Fruit fly (Drosophila melanogaster) whole organism, embryonic: ENCODE measurements around the gene gammaTub37C.

Source experiments
- Ada2b ChIP-seq: fragments of 200-800 bp; sonication (Bioruptor generic); IDR thresholded peaks from 2 replicates; pipeline ENCODE4 v1.3.6; 2022; ENCODE audit warnings: missing biosample characterization, missing genetic modification characterization
- Asciz ChIP-seq: fragments of 200-800 bp; sonication (Bioruptor generic); optimal IDR thresholded peaks from 2 replicates; lab custom pipeline; 2017; ENCODE audit warnings: missing biosample characterization, mild to moderate bottlenecking, missing genetic modification characterization, missing genetic modification reagents
- B-H1 ChIP-seq: fragments of 200-800 bp; sonication (Bioruptor generic); IDR thresholded peaks from 3 replicates; pipeline ENCODE4 v1.3.6; 2022; ENCODE audit warnings: missing biosample characterization, missing genetic modification characterization
- CG10147 ChIP-seq: fragments of 200-800 bp; sonication (Bioruptor generic); optimal IDR thresholded peaks from 2 replicates; lab custom pipeline; 2019; ENCODE audit warnings: missing biosample characterization, mild to moderate bottlenecking, missing genetic modification characterization, moderate library complexity
- CG10654 ChIP-seq: fragments of 200-800 bp; sonication (Bioruptor generic); optimal IDR thresholded peaks from 2 replicates; lab custom pipeline; 2016; ENCODE audit warnings: missing biosample characterization, missing genetic modification characterization
- CG11723 ChIP-seq: fragments of 200-800 bp; sonication (Bioruptor generic); optimal IDR thresholded peaks from 2 replicates; lab custom pipeline; 2017; ENCODE audit warnings: missing biosample characterization, mild to moderate bottlenecking, missing genetic modification characterization
- CG12769 ChIP-seq: fragments of 200-800 bp; sonication (Bioruptor generic); optimal IDR thresholded peaks from 2 replicates; lab custom pipeline; 2019; ENCODE audit warnings: missing biosample characterization, mild to moderate bottlenecking, missing genetic modification characterization, moderate library complexity
- CG16779 ChIP-seq: fragments of 200-800 bp; sonication (Bioruptor generic); IDR thresholded peaks from 2 replicates; pipeline ENCODE4 v1.3.6; 2022; ENCODE audit warnings: missing biosample characterization, missing genetic modification characterization
- CG16815 ChIP-seq: fragments of 200-800 bp; sonication (Bioruptor generic); optimal IDR thresholded peaks from 3 replicates; lab custom pipeline; 2017; ENCODE audit warnings: missing biosample characterization, mild to moderate bottlenecking, missing genetic modification characterization
- CG17186 ChIP-seq: fragments of 200-800 bp; sonication (Bioruptor generic); optimal IDR thresholded peaks from 3 replicates; lab custom pipeline; 2017; ENCODE audit warnings: missing biosample characterization, missing genetic modification reagents, missing genetic modification characterization
- CG17385 ChIP-seq: fragments of 200-800 bp; sonication (Bioruptor generic); optimal IDR thresholded peaks from 3 replicates; lab custom pipeline; 2018; ENCODE audit warnings: missing biosample characterization, mild to moderate bottlenecking, missing genetic modification characterization
- CG18599 ChIP-seq: fragments of 200-800 bp; sonication (Bioruptor generic); optimal IDR thresholded peaks from 3 replicates; lab custom pipeline; 2017; ENCODE audit warnings: missing biosample characterization, missing genetic modification characterization, mild to moderate bottlenecking, moderate library complexity, missing genetic modification reagents
- CG4707 ChIP-seq: fragments of 200-800 bp; sonication (Bioruptor generic); optimal IDR thresholded peaks from 2 replicates; lab custom pipeline; 2018; ENCODE audit warnings: missing biosample characterization, mild to moderate bottlenecking, missing genetic modification characterization, moderate library complexity
- CG4854 ChIP-seq: fragments of 200-800 bp; sonication (Bioruptor generic); optimal IDR thresholded peaks from 2 replicates; lab custom pipeline; 2016; ENCODE audit warnings: missing biosample characterization, missing genetic modification characterization, inconsistent platforms
- CG6765 ChIP-seq: fragments of 200-800 bp; sonication (Bioruptor generic); optimal IDR thresholded peaks from 3 replicates; lab custom pipeline; 2017; ENCODE audit warnings: missing biosample characterization, mild to moderate bottlenecking, missing genetic modification characterization
- CG7987 ChIP-seq: fragments of 200-800 bp; sonication (Bioruptor generic); optimal IDR thresholded peaks from 2 replicates; lab custom pipeline; 2018; ENCODE audit warnings: missing biosample characterization, mild to moderate bottlenecking, missing genetic modification characterization, moderate library complexity
- CG8089 ChIP-seq: fragments of 200-800 bp; sonication (Bioruptor generic); optimal IDR thresholded peaks from 3 replicates; lab custom pipeline; 2016; ENCODE audit warnings: missing biosample characterization, missing genetic modification characterization
- CG9215 ChIP-seq: fragments of 200-800 bp; sonication (Bioruptor generic); IDR thresholded peaks from 2 replicates; pipeline ENCODE4 v1.3.6; 2022; ENCODE audit warnings: missing biosample characterization, missing genetic modification characterization
- Dek ChIP-seq: fragments of 200-800 bp; sonication (Bioruptor generic); optimal IDR thresholded peaks from 3 replicates; lab custom pipeline; 2019; ENCODE audit warnings: missing biosample characterization, mild to moderate bottlenecking, missing genetic modification characterization, moderate library complexity
- Ets65A ChIP-seq: fragments of 200-800 bp; sonication (Bioruptor generic); peaks from one replicate; lab custom pipeline; 2016; ENCODE audit warnings: missing biosample characterization, missing genetic modification characterization
- Fer3 ChIP-seq: fragments of 200-800 bp; sonication (Bioruptor generic); optimal IDR thresholded peaks from 2 replicates; lab custom pipeline; 2018; ENCODE audit warnings: missing biosample characterization, mild to moderate bottlenecking, missing genetic modification characterization, moderate library complexity
- Lpt ChIP-seq: fragments of >200 bp; optimal IDR thresholded peaks from 2 replicates; lab custom pipeline; 2018; ENCODE audit warnings: missing biosample characterization, missing genetic modification characterization
- MTF-1 ChIP-seq: fragments of 200-800 bp; sonication (Bioruptor generic); optimal IDR thresholded peaks from 2 replicates; lab custom pipeline; 2018; ENCODE audit warnings: missing biosample characterization, mild to moderate bottlenecking, missing genetic modification characterization, borderline replicate concordance
- Mes4 ChIP-seq: fragments of 200-800 bp; sonication (Bioruptor generic); optimal IDR thresholded peaks from 2 replicates; lab custom pipeline; 2016; ENCODE audit warnings: missing biosample characterization, missing genetic modification characterization
- NC2β ChIP-seq: fragments of 200-800 bp; sonication (Bioruptor generic); optimal IDR thresholded peaks from 2 replicates; lab custom pipeline; 2016; ENCODE audit warnings: missing biosample characterization, missing genetic modification characterization
- Nf-YB ChIP-seq: fragments of 200-800 bp; sonication (Bioruptor generic); optimal IDR thresholded peaks from 3 replicates; lab custom pipeline; 2019; ENCODE audit warnings: missing biosample characterization, mild to moderate bottlenecking, missing genetic modification characterization, moderate library complexity
- Rfx ChIP-seq: fragments of 200-800 bp; sonication (Bioruptor generic); IDR thresholded peaks from 2 replicates; pipeline ENCODE4 v1.3.6; 2022; ENCODE audit warnings: missing biosample characterization, missing genetic modification characterization
- TFAM ChIP-seq: fragments of 200-800 bp; sonication (Bioruptor generic); optimal IDR thresholded peaks from 2 replicates; lab custom pipeline; 2017; ENCODE audit warnings: missing biosample characterization, missing genetic modification characterization, inconsistent platforms
- Tbp ChIP-seq: fragments of >200 bp; optimal IDR thresholded peaks from 2 replicates; lab custom pipeline; 2018; ENCODE audit warnings: missing biosample characterization, missing genetic modification characterization
- amos ChIP-seq: fragments of 200-800 bp; sonication (Bioruptor generic); IDR thresholded peaks from 2 replicates; pipeline ENCODE4 v1.3.6; 2022; ENCODE audit warnings: missing biosample characterization, missing genetic modification characterization; ENCODE audit not compliant: partially characterized antibody
- bigmax ChIP-seq: fragments of 200-800 bp; sonication (Bioruptor generic); optimal IDR thresholded peaks from 2 replicates; lab custom pipeline; 2018; ENCODE audit warnings: missing biosample characterization, mild to moderate bottlenecking, missing genetic modification characterization
- cas ChIP-seq: fragments of 200-800 bp; sonication (Bioruptor generic); IDR thresholded peaks from 2 replicates; pipeline ENCODE4 v1.3.6; 2022; ENCODE audit warnings: missing biosample characterization, missing genetic modification characterization
- corto ChIP-seq: fragments of 200-800 bp; sonication (Bioruptor generic); optimal IDR thresholded peaks from 2 replicates; lab custom pipeline; 2016; ENCODE audit warnings: missing biosample characterization, mild to moderate bottlenecking, missing genetic modification characterization, moderate library complexity
- cwo ChIP-seq: fragments of 200-800 bp; sonication (Bioruptor generic); optimal IDR thresholded peaks from 3 replicates; lab custom pipeline; 2017; ENCODE audit warnings: missing biosample characterization, missing genetic modification characterization, mild to moderate bottlenecking, moderate library complexity, missing genetic modification reagents
- dati ChIP-seq: fragments of 200-800 bp; sonication (Bioruptor generic); IDR thresholded peaks from 2 replicates; pipeline ENCODE4 v1.3.6; 2022; ENCODE audit warnings: missing biosample characterization, missing genetic modification characterization
- exex ChIP-seq: fragments of 200-800 bp; sonication (Bioruptor generic); optimal IDR thresholded peaks from 4 replicates; lab custom pipeline; 2018; ENCODE audit warnings: missing biosample characterization, mild to moderate bottlenecking, missing genetic modification characterization, moderate library complexity
- fd102C ChIP-seq: fragments of 200-800 bp; sonication (Bioruptor generic); optimal IDR thresholded peaks from 2 replicates; lab custom pipeline; 2018; ENCODE audit warnings: missing biosample characterization, mild to moderate bottlenecking, missing genetic modification characterization, moderate library complexity
- fd96Cb ChIP-seq: fragments of 200-800 bp; sonication (Bioruptor generic); optimal IDR thresholded peaks from 2 replicates; lab custom pipeline; 2018; ENCODE audit warnings: missing biosample characterization, mild to moderate bottlenecking, missing genetic modification characterization, moderate library complexity
- gt ChIP-seq: fragments of 200-800 bp; sonication (Bioruptor generic); IDR thresholded peaks from 2 replicates; pipeline ENCODE4 v1.3.6; 2022; ENCODE audit warnings: missing biosample characterization, missing genetic modification characterization
- pho ChIP-seq: fragments of 200-800 bp; sonication (Bioruptor generic); optimal IDR thresholded peaks from 2 replicates; lab custom pipeline; 2016; ENCODE audit warnings: missing biosample characterization, missing genetic modification characterization
- pita ChIP-seq: fragments of 200-800 bp; sonication (Bioruptor generic); optimal IDR thresholded peaks from 2 replicates; lab custom pipeline; 2017; ENCODE audit warnings: missing biosample characterization, mild to moderate bottlenecking, missing genetic modification characterization
- pnt ChIP-seq: fragments of 200-800 bp; sonication (Bioruptor generic); optimal IDR thresholded peaks from 3 replicates; lab custom pipeline; 2016; ENCODE audit warnings: missing biosample characterization, missing genetic modification characterization
- psq ChIP-seq: fragments of 200-800 bp; sonication (Bioruptor generic); optimal IDR thresholded peaks from 2 replicates; lab custom pipeline; 2017; ENCODE audit warnings: missing biosample characterization, missing genetic modification characterization
- repo ChIP-seq: fragments of 200-800 bp; sonication (Bioruptor generic); optimal IDR thresholded peaks from 2 replicates; lab custom pipeline; 2016; ENCODE audit warnings: missing biosample characterization, missing genetic modification characterization
- sens ChIP-seq: fragments of 200-800 bp; sonication (Bioruptor generic); peaks from one replicate; lab custom pipeline; 2016; ENCODE audit warnings: missing biosample characterization, missing genetic modification characterization
- seq ChIP-seq: fragments of 200-800 bp; sonication (Bioruptor generic); IDR thresholded peaks from 2 replicates; pipeline ENCODE4 v1.3.6; 2022; ENCODE audit warnings: missing biosample characterization, missing genetic modification characterization
- sr ChIP-seq: fragments of 200-800 bp; sonication (Bioruptor generic); IDR thresholded peaks from 3 replicates; pipeline ENCODE4 v1.3.6; 2022; ENCODE audit warnings: missing biosample characterization, missing genetic modification characterization
- tna ChIP-seq: fragments of 200-800 bp; sonication (Bioruptor generic); IDR thresholded peaks from 2 replicates; pipeline ENCODE4 v1.3.6; 2022; ENCODE audit warnings: missing biosample characterization, missing genetic modification characterization; ENCODE audit not compliant: partially characterized antibody
- trem ChIP-seq: fragments of 200-800 bp; optimal IDR thresholded peaks from 3 replicates; lab custom pipeline; 2019; ENCODE audit warnings: missing biosample characterization, mild to moderate bottlenecking, missing genetic modification characterization, moderate library complexity
- trh ChIP-seq: fragments of 200-800 bp; sonication (Bioruptor generic); optimal IDR thresholded peaks from 2 replicates; lab custom pipeline; 2016; ENCODE audit warnings: missing biosample characterization, missing genetic modification characterization

Gene gammaTub37C

dm6 chr2L:19134814-19135523 is 50.6 kb downstream of the gammaTub37C start, which contains the start of gene Polr1D (continued):
- TF ChIP-seq dati (no peak), Asciz (GFP tag; lab: Kevin White, UChicago) (no peak), CG12769 (tag; lab: Kevin White, UChicago) (no peak), CG17186 (no peak), CG17385 (GFP tag; lab: Kevin White, UChicago) (no peak), CG16779 (GFP tag; lab: Robert Waterston, UW) (no peak), pnt (GFP tag; lab: Kevin White, UChicago) (no peak), CG16815 (GFP tag; lab: Kevin White, UChicago) (no peak), tna (GFP tag; lab: Robert Waterston, UW) (0 out of 2 replicates have a peak, but pooled peaks have one; percentile 16), Dek (tag; lab: Kevin White, UChicago) (no peak), trh (GFP tag; lab: Kevin White, UChicago) (no peak), pho (no peak), TFAM (no peak), pita (no peak), CG8089 (no peak), NC2β (no peak), fd96Cb (tag; lab: Kevin White, UChicago) (no peak), CG4707 (GFP tag; lab: Kevin White, UChicago) (no peak), Tbp (GFP tag; lab: Kevin White, UChicago) (no peak), fd102C (GFP tag; lab: Kevin White, UChicago) (no peak), sr (GFP tag; lab: Robert Waterston, UW) (peak; percentile 95), CG10654 (GFP tag; lab: Kevin White, UChicago) (no peak), Lpt (GFP tag; lab: Kevin White, UChicago) (peak; percentile 71), Rfx (GFP tag; lab: Robert Waterston, UW) (peak; percentile 74), CG10147 (GFP tag; lab: Kevin White, UChicago) (no peak), corto (GFP tag; lab: Kevin White, UChicago) (no peak), CG9215 (GFP tag; lab: Robert Waterston, UW) (no peak), CG7987 (no peak), psq (GFP tag; lab: Kevin White, UChicago) (no peak), Nf-YB (GFP tag; lab: Kevin White, UChicago) (peak; percentile 7), amos (GFP tag; lab: Robert Waterston, UW) (no peak), bigmax (no peak), B-H1 (no peak), CG6765 (GFP tag; lab: Kevin White, UChicago) (no peak), MTF-1 (GFP tag; lab: Kevin White, UChicago) (no peak), cas (GFP tag; lab: Robert Waterston, UW) (no peak), Mes4 (no peak), Fer3 (tag; lab: Kevin White, UChicago) (no peak), trem (tag; lab: Kevin White, UChicago) (peak; percentile 6), Ada2b (GFP tag; lab: Robert Waterston, UW) (no peak), repo (no peak), sens (peak; percentile 84), CG11723 (GFP tag; lab: Kevin White, UChicago) (no peak), CG4854 (GFP tag; lab: Kevin White, UChicago) (no peak), exex (tag; lab: Kevin White, UChicago) (no peak), gt (GFP tag; lab: Robert Waterston, UW) (no peak), cwo (GFP tag; lab: Kevin White, UChicago) (peak; percentile 10), seq (GFP tag; lab: Robert Waterston, UW) (peak; percentile 62), Ets65A (no peak), CG18599 (peak; percentile 17)
